Worm (Caenorhabditis elegans): ENCODE measurements around the gene Y75B8A.44.

Gene Y75B8A.44

ce11 chrIII:12188236-12188635 lies 6.1 kb upstream of the Y75B8A.44 start:
- TF ChIP-seq mdl-1 (tag; optimal IDR thresholded peaks at IDR 0.05) (no peak), snpc-4 (tag; optimal IDR thresholded peaks at IDR 0.05) (no peak), nhr-10 (tag; optimal IDR thresholded peaks at IDR 0.05) (no peak), gmeb-1 (tag; optimal IDR thresholded peaks at IDR 0.05) (no peak), Y55F3AM.14 (GFP tag; optimal IDR thresholded peaks at IDR 0.05) (no peak), ZK546.5 (tag; optimal IDR thresholded peaks at IDR 0.05) (no peak), zag-1 (tag; optimal IDR thresholded peaks at IDR 0.05) (no peak), nhr-12 (tag; optimal IDR thresholded peaks at IDR 0.05) (no peak), ama-1 (optimal IDR thresholded peaks at IDR 0.05) (no peak)

ce11 chrIII:12195991-12196390 lies 1.7 kb downstream of the Y75B8A.44 start:
- no peak for TF ChIP-seq lin-13 (GFP tag; optimal IDR thresholded peaks at IDR 0.05)
- no peak for TF ChIP-seq nhr-77 (tag; optimal IDR thresholded peaks at IDR 0.05)
- no peak for TF ChIP-seq nhr-25 (tag; optimal IDR thresholded peaks at IDR 0.05)
- TF ChIP-seq skn-1 (tag; optimal IDR thresholded peaks at IDR 0.05) = no peak
- TF ChIP-seq nhr-6 (tag; optimal IDR thresholded peaks at IDR 0.05) = no peak
- TF ChIP-seq ztf-11 (tag; optimal IDR thresholded peaks at IDR 0.05) = no peak
- no peak for TF ChIP-seq crh-2 (tag; optimal IDR thresholded peaks at IDR 0.05)
- no peak for TF ChIP-seq peb-1 (tag; optimal IDR thresholded peaks at IDR 0.05)
- no peak for TF ChIP-seq egl-27 (tag; optimal IDR thresholded peaks at IDR 0.05)
- TF ChIP-seq nhr-11 (tag; optimal IDR thresholded peaks at IDR 0.05) = no peak
- no peak for TF ChIP-seq unc-55 (GFP tag; optimal IDR thresholded peaks at IDR 0.05)
- TF ChIP-seq zag-1 (tag; optimal IDR thresholded peaks at IDR 0.05) = no peak
- TF ChIP-seq ztf-1 (GFP tag; conservative IDR thresholded peaks at IDR 0.05) = no peak
- no peak for TF ChIP-seq gmeb-1 (tag; optimal IDR thresholded peaks at IDR 0.05)

ce11 chrIII:12198135-12198534 lies 3.8 kb downstream of the Y75B8A.44 start:
- TF ChIP-seq elt-3 (tag; optimal IDR thresholded peaks at IDR 0.05) (no peak), nhr-129 (tag; optimal IDR thresholded peaks at IDR 0.05) (no peak)

ce11 chrIII:12202437-12202836 lies 8.1 kb downstream of the Y75B8A.44 start, which contains the start of gene osm-12:
osm-12 (minus strand) TSS chrIII:12202537.
- TF ChIP-seq snpc-4 (tag; optimal IDR thresholded peaks at IDR 0.05) (no peak), R02D3.7 (tag; optimal IDR thresholded peaks at IDR 0.05) (no peak), dmd-4 (tag; optimal IDR thresholded peaks at IDR 0.05) (no peak), lin-11 (tag; optimal IDR thresholded peaks at IDR 0.05) (no peak), nhr-77 (tag; optimal IDR thresholded peaks at IDR 0.05) (no peak), unc-55 (GFP tag; optimal IDR thresholded peaks at IDR 0.05) (no peak), ztf-11 (tag; optimal IDR thresholded peaks at IDR 0.05) (no peak)

ce11 chrIII:12205271-12205670 lies 11.0 kb downstream of the Y75B8A.44 start:
- TF ChIP-seq zag-1 (tag; optimal IDR thresholded peaks at IDR 0.05) (no peak), lin-39 (tag; optimal IDR thresholded peaks at IDR 0.05) (no peak), C34F6.9 (tag; optimal IDR thresholded peaks at IDR 0.05) (no peak), mbf-1 (tag; optimal IDR thresholded peaks at IDR 0.05) (no peak), aly-2 (tag; optimal IDR thresholded peaks at IDR 0.05) (no peak), nhr-6 (tag; optimal IDR thresholded peaks at IDR 0.05) (no peak), snpc-4 (tag; optimal IDR thresholded peaks at IDR 0.05) (no peak), nhr-129 (tag; optimal IDR thresholded peaks at IDR 0.05) (no peak), nhr-237 (tag; optimal IDR thresholded peaks at IDR 0.05) (no peak), sem-4 (tag; optimal IDR thresholded peaks at IDR 0.05) (no peak), alr-1 (tag; optimal IDR thresholded peaks at IDR 0.05) (no peak), blmp-1 (tag; optimal IDR thresholded peaks at IDR 0.05; ENCODE audit: insufficient read depth) (no peak), mdl-1 (tag; optimal IDR thresholded peaks at IDR 0.05) (no peak), peb-1 (tag; optimal IDR thresholded peaks at IDR 0.05) (no peak), lin-11 (tag; optimal IDR thresholded peaks at IDR 0.05) (no peak), nhr-23 (tag; optimal IDR thresholded peaks at IDR 0.05) (no peak), nhr-11 (tag; optimal IDR thresholded peaks at IDR 0.05) (no peak), fos-1 (tag; optimal IDR thresholded peaks at IDR 0.05) (no peak), dmd-4 (tag; optimal IDR thresholded peaks at IDR 0.05) (no peak)
